Fruit fly (Drosophila melanogaster) whole organism, embryonic: ENCODE results near the gene CG10834.

ENCODE experiments used
- Atf3 ChIP-seq: fragments of 200-800 bp; sonication (Bioruptor generic); optimal IDR thresholded peaks from 3 replicates; lab custom pipeline; 2016; ENCODE audit warnings: missing biosample characterization, missing genetic modification characterization
- B-H2 ChIP-seq: fragments of 200-800 bp; sonication (Bioruptor generic); optimal IDR thresholded peaks from 2 replicates; lab custom pipeline; 2018; ENCODE audit warnings: missing biosample characterization, mild to moderate bottlenecking, missing genetic modification characterization
- CG1024 ChIP-seq: fragments of 200-800 bp; sonication (Bioruptor generic); IDR thresholded peaks from 2 replicates; pipeline ENCODE4 v1.3.6; 2022; ENCODE audit warnings: missing biosample characterization, missing genetic modification characterization
- CG10267 ChIP-seq: fragments of 200-800 bp; sonication (Bioruptor generic); optimal IDR thresholded peaks from 2 replicates; lab custom pipeline; 2018; ENCODE audit warnings: missing biosample characterization, mild to moderate bottlenecking, missing genetic modification characterization, moderate library complexity
- CG10979 ChIP-seq: fragments of 200-800 bp; sonication (Bioruptor generic); optimal IDR thresholded peaks from 2 replicates; lab custom pipeline; 2018; ENCODE audit warnings: missing biosample characterization, mild to moderate bottlenecking, missing genetic modification characterization, moderate library complexity
- CG12071 ChIP-seq: fragments of 200-800 bp; sonication (Bioruptor generic); optimal IDR thresholded peaks from 3 replicates; lab custom pipeline; 2018; ENCODE audit warnings: missing biosample characterization, mild to moderate bottlenecking, missing genetic modification characterization
- CG12236 ChIP-seq: fragments of 200-800 bp; sonication (Bioruptor generic); optimal IDR thresholded peaks from 2 replicates; lab custom pipeline; 2016; ENCODE audit warnings: missing biosample characterization, missing genetic modification characterization
- CG12391 ChIP-seq: fragments of 200-800 bp; sonication (Bioruptor generic); optimal IDR thresholded peaks from 3 replicates; lab custom pipeline; 2018; ENCODE audit warnings: missing biosample characterization, mild to moderate bottlenecking, missing genetic modification characterization, moderate library complexity
- CG13424 ChIP-seq: fragments of 200-800 bp; sonication (Bioruptor generic); optimal IDR thresholded peaks from 2 replicates; lab custom pipeline; 2019; ENCODE audit warnings: missing biosample characterization, mild to moderate bottlenecking, missing genetic modification characterization, moderate library complexity
- CG15269 ChIP-seq: fragments of 200-800 bp; sonication (Bioruptor generic); optimal IDR thresholded peaks from 2 replicates; lab custom pipeline; 2018; ENCODE audit warnings: missing biosample characterization, mild to moderate bottlenecking, missing genetic modification characterization, moderate library complexity
- CG15514 ChIP-seq: fragments of 200-800 bp; sonication (Bioruptor generic); optimal IDR thresholded peaks from 3 replicates; lab custom pipeline; 2017; ENCODE audit warnings: missing biosample characterization, missing genetic modification characterization, mild to moderate bottlenecking, moderate library complexity, missing genetic modification reagents
- CG15696 ChIP-seq: fragments of 200-800 bp; sonication (Bioruptor generic); optimal IDR thresholded peaks from 2 replicates; lab custom pipeline; 2019; ENCODE audit warnings: missing biosample characterization, mild to moderate bottlenecking, missing genetic modification characterization, moderate library complexity
- CG17568 ChIP-seq: fragments of 200-800 bp; sonication (Bioruptor generic); optimal IDR thresholded peaks from 2 replicates; lab custom pipeline; 2018; ENCODE audit warnings: missing biosample characterization, mild to moderate bottlenecking, missing genetic modification characterization, moderate library complexity
- CG1792 ChIP-seq: fragments of 200-800 bp; sonication (Bioruptor generic); optimal IDR thresholded peaks from 2 replicates; lab custom pipeline; 2016; ENCODE audit warnings: missing biosample characterization, missing genetic modification characterization
- CG2116 ChIP-seq: fragments of 200-800 bp; sonication (Bioruptor generic); optimal IDR thresholded peaks from 3 replicates; lab custom pipeline; 2018; ENCODE audit warnings: missing biosample characterization, mild to moderate bottlenecking, missing genetic modification characterization
- CG33557 ChIP-seq: fragments of 200-800 bp; sonication (Bioruptor generic); optimal IDR thresholded peaks from 2 replicates; lab custom pipeline; 2019; ENCODE audit warnings: missing biosample characterization, mild to moderate bottlenecking, missing genetic modification characterization, moderate library complexity
- CG4282 ChIP-seq: fragments of 200-800 bp; sonication (Bioruptor generic); optimal IDR thresholded peaks from 2 replicates; lab custom pipeline; 2016; ENCODE audit warnings: missing biosample characterization, missing genetic modification characterization
- CG6689 ChIP-seq: fragments of 200-800 bp; sonication (Bioruptor generic); IDR thresholded peaks from 2 replicates; pipeline ENCODE4 v1.3.6; 2022; ENCODE audit warnings: missing biosample characterization, missing genetic modification characterization
- CG8281 ChIP-seq: fragments of 200-800 bp; sonication (Bioruptor generic); optimal IDR thresholded peaks from 2 replicates; lab custom pipeline; 2018; ENCODE audit warnings: missing biosample characterization, mild to moderate bottlenecking, missing genetic modification characterization, moderate library complexity
- Chrac-16 ChIP-seq: fragments of 200-800 bp; sonication (Bioruptor generic); optimal IDR thresholded peaks from 3 replicates; lab custom pipeline; 2016; ENCODE audit warnings: missing biosample characterization, missing genetic modification characterization
- Sin3A ChIP-seq: fragments of >200 bp; optimal IDR thresholded peaks from 2 replicates; lab custom pipeline; 2018
- ap ChIP-seq: fragments of 200-800 bp; sonication (Bioruptor generic); IDR thresholded peaks from 2 replicates; pipeline ENCODE4 v1.3.6; 2022; ENCODE audit warnings: missing biosample characterization, missing genetic modification characterization
- ash1 ChIP-seq: fragments of 200-800 bp; sonication (Bioruptor generic); optimal IDR thresholded peaks from 2 replicates; lab custom pipeline; 2018; ENCODE audit warnings: missing biosample characterization, mild to moderate bottlenecking, missing genetic modification characterization
- bab2 ChIP-seq: fragments of 200-800 bp; sonication (Bioruptor generic); optimal IDR thresholded peaks from 2 replicates; lab custom pipeline; 2016; ENCODE audit warnings: missing biosample characterization, missing genetic modification characterization
- bcd ChIP-seq: fragments of 200-800 bp; sonication (Bioruptor generic); optimal IDR thresholded peaks from 2 replicates; lab custom pipeline; 2017; ENCODE audit warnings: missing biosample characterization, mild to moderate bottlenecking, missing genetic modification characterization
- bowl ChIP-seq: fragments of 200-800 bp; sonication (Bioruptor generic); IDR thresholded peaks from 2 replicates; pipeline ENCODE4 v1.3.6; 2022; ENCODE audit warnings: missing biosample characterization, missing genetic modification characterization
- chn ChIP-seq: fragments of 200-800 bp; sonication (Bioruptor generic); optimal IDR thresholded peaks from 2 replicates; lab custom pipeline; 2016; ENCODE audit warnings: missing biosample characterization, missing genetic modification characterization
- corto ChIP-seq: fragments of 200-800 bp; sonication (Bioruptor generic); optimal IDR thresholded peaks from 2 replicates; lab custom pipeline; 2016; ENCODE audit warnings: missing biosample characterization, mild to moderate bottlenecking, missing genetic modification characterization, moderate library complexity
- crc ChIP-seq: fragments of 200-800 bp; sonication (Bioruptor generic); optimal IDR thresholded peaks from 2 replicates; lab custom pipeline; 2016; ENCODE audit warnings: missing biosample characterization, missing genetic modification characterization
- ems ChIP-seq: fragments of 200-800 bp; sonication (Bioruptor generic); optimal IDR thresholded peaks from 3 replicates; lab custom pipeline; 2016; ENCODE audit warnings: missing biosample characterization, missing genetic modification characterization
- eve ChIP-seq, 2 experiments: fragments of >200 bp; optimal IDR thresholded peaks; 2 replicates each; lab custom pipeline; 2017; ENCODE audit warnings: missing biosample characterization in 2 of 2, missing genetic modification characterization in 2 of 2
- fd96Cb ChIP-seq: fragments of 200-800 bp; sonication (Bioruptor generic); optimal IDR thresholded peaks from 2 replicates; lab custom pipeline; 2018; ENCODE audit warnings: missing biosample characterization, mild to moderate bottlenecking, missing genetic modification characterization, moderate library complexity
- oc ChIP-seq: fragments of 200-800 bp; sonication (Bioruptor generic); optimal IDR thresholded peaks from 2 replicates; lab custom pipeline; 2018; ENCODE audit warnings: missing biosample characterization, mild to moderate bottlenecking, missing genetic modification characterization, moderate library complexity
- pan ChIP-seq, 4 experiments: fragments of >200 bp in 3 of 4; fragments of 200-800 bp in 1 of 4; sonication (Bioruptor generic) in 1 of 4; optimal IDR thresholded peaks in 3 of 4; IDR thresholded peaks in 1 of 4; 2 replicates each; pipeline versions ENCODE4 v1.3.6 to Lab custom; 2017 to 2022; ENCODE audit warnings: missing biosample characterization in 2 of 4, missing genetic modification characterization in 2 of 4, mixed read lengths in 1 of 4
- pum ChIP-seq: fragments of 200-800 bp; sonication (Bioruptor generic); optimal IDR thresholded peaks from 2 replicates; lab custom pipeline; 2016; ENCODE audit warnings: missing biosample characterization, missing genetic modification characterization
- pzg ChIP-seq: fragments of 200-800 bp; sonication (Bioruptor generic); optimal IDR thresholded peaks from 3 replicates; lab custom pipeline; 2018; ENCODE audit warnings: missing biosample characterization, mild to moderate bottlenecking, missing genetic modification characterization, moderate library complexity
- ranshi ChIP-seq: fragments of 200-800 bp; sonication (Bioruptor generic); IDR thresholded peaks from 2 replicates; pipeline ENCODE4 v1.3.6; 2022; ENCODE audit warnings: missing biosample characterization, missing genetic modification characterization
- salm ChIP-seq: fragments of 200-800 bp; sonication (Bioruptor generic); optimal IDR thresholded peaks from 2 replicates; lab custom pipeline; 2018; ENCODE audit warnings: missing biosample characterization, mild to moderate bottlenecking, missing genetic modification characterization
- tup ChIP-seq: fragments of 200-800 bp; sonication (Bioruptor generic); optimal IDR thresholded peaks from 2 replicates; lab custom pipeline; 2016; ENCODE audit warnings: missing biosample characterization, mild to moderate bottlenecking, missing genetic modification characterization, moderate library complexity
- unpg ChIP-seq: fragments of 200-800 bp; sonication (Bioruptor generic); optimal IDR thresholded peaks from 3 replicates; lab custom pipeline; 2018; ENCODE audit warnings: missing biosample characterization, mild to moderate bottlenecking, missing genetic modification characterization, moderate library complexity

CG10834 gene

DNA sequence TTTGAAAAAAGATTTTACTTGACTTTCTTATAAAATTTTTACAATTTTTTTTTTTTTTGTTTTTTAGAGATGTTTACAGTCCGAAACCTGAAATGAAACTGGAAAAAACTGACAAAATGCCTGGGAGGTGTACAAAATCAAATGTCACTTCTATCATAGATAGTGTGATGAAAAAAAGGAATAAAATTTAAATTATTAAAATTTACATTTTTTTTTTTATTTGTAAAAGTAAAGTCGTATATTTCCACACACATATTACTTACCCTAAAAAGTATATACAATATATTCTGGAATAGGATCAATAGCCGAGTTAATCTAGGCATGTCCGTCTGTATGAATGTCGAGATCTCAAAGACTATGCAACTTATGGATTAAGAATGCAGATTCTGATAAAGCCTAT is 1.7 kb downstream of the CG10834 start, which contains the start of gene CG15219:
Gene CG15219 (minus strand): TSS at position 101 of the 400 bp plus-strand sequence.
- TF ChIP-seq fd96Cb (tag; lab: Kevin White, UChicago) (no peak), CG4282 (GFP tag; lab: Kevin White, UChicago) (no peak), tup (GFP tag; lab: Kevin White, UChicago) (no peak), pan (optimal IDR thresholded peaks at IDR 0.05; lab: Kevin White, UChicago) (no peak), pan (GFP tag; optimal IDR thresholded peaks at IDR 0.05 in 1 of 2, IDR thresholded peaks at IDR 0.05 in 1 of 2) (no peak), CG2116 (GFP tag; lab: Kevin White, UChicago) (no peak), Chrac-16 (no peak), CG12071 (GFP tag; lab: Kevin White, UChicago) (no peak), salm (tag; lab: Kevin White, UChicago) (no peak)

DNA sequence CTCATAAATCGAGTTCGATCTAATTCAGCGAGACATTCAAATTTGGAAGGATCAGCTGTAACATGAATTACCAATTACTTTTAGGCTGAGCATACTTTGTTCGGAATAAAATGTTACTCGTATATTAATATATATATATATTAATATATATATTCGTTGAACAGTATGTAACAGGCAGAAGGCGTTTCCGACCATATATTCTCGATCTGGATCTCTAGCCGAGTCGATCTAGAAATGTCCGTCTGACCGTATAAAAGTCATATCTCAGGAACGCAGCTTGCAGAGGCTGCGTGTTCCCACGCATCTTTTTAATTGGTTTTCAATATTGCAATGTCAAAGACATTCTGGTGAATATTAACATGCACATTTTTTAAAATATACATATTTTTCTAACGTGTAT is 2.8 kb downstream of the CG10834 start, which contains the start of gene tplus3b:
Gene tplus3b (minus strand): TSS at position 101 of the 400 bp plus-strand sequence.
- TF ChIP-seq ems (GFP tag; lab: Kevin White, UChicago) (no peak), CG1024 (GFP tag; lab: Robert Waterston, UW) (no peak), unpg (GFP tag; lab: Kevin White, UChicago) (no peak), corto (GFP tag; lab: Kevin White, UChicago) (no peak), CG10267 (tag; lab: Kevin White, UChicago) (no peak), CG33557 (GFP tag; lab: Kevin White, UChicago) (no peak), CG13424 (tag; lab: Kevin White, UChicago) (no peak), Chrac-16 (no peak), ranshi (GFP tag; lab: Robert Waterston, UW) (no peak), CG8281 (tag; lab: Kevin White, UChicago) (no peak), chn (no peak), CG6689 (GFP tag; lab: Robert Waterston, UW) (no peak), eve (GFP tag; optimal IDR thresholded peaks at IDR 0.05; lab: Kevin White, UChicago) (no peak), oc (tag; lab: Kevin White, UChicago) (no peak), CG2116 (GFP tag; lab: Kevin White, UChicago) (no peak), CG10979 (no peak), ap (no peak)
- TF ChIP-seq, all 482 proteins: peak for 0

DNA sequence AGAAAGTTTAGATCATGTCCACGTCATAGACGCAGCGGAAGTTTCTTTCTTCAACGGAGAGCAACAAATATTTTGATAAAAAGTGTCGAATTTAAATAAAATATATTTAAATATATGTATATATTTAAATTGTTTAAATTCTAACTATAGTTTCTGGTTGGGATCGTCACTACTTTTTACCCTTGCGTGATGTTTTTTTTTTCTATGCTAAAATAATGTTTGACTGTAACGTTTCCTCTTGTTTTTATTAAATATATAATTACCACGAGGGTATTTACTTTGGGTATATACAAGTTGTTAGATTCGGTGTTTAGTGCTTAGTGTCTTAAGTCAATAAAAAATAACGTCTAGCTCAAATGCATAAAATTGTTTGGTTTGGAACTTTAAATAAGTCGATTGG is 27.8 kb downstream of the CG10834 start, which contains the start of gene ttm3:
Gene ttm3 (plus strand): TSS at position 301 of the 400 bp plus-strand sequence.
- no peak for TF ChIP-seq CG17568 (GFP tag; lab: Kevin White, UChicago)
- TF ChIP-seq CG15269 = no peak
- no peak for TF ChIP-seq CG15514 (GFP tag; lab: Kevin White, UChicago)
- TF ChIP-seq bab2 = no peak
- TF ChIP-seq crc (GFP tag; lab: Kevin White, UChicago) = no peak
- no peak for TF ChIP-seq CG13424 (tag; lab: Kevin White, UChicago)

DNA sequence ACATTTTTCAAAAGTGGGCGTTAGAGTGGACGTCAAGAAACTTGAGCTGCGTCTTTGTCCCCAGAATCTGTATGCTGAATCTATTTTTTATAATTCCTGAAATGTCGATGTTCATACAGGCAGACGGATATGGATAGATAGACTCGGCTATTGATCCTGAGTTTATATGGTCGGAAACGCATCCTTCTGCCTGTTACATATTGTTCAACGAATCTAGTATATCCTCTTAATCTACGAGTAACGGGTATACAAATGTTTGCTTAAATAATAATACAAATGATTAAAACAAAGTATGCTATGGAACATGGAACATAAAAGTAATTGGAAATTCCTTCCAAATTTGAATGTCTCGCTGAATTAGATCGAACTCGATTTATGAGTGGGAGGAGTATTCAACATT is 36.3 kb downstream of the CG10834 start, which contains the start of gene tplus3a:
Gene tplus3a (plus strand): TSS at position 301 of the 400 bp plus-strand sequence.
- TF ChIP-seq bcd (GFP tag; lab: Kevin White, UChicago) = no peak
- TF ChIP-seq CG10267 (tag; lab: Kevin White, UChicago) = no peak
- no peak for TF ChIP-seq Atf3 (GFP tag; lab: Kevin White, UChicago)
- no peak for TF ChIP-seq CG12236 (GFP tag; lab: Kevin White, UChicago)
- no peak for TF ChIP-seq CG15696 (tag; lab: Kevin White, UChicago)
- no peak for TF ChIP-seq CG1792 (GFP tag; lab: Kevin White, UChicago)
- no peak for TF ChIP-seq pzg (GFP tag; lab: Kevin White, UChicago)
- TF ChIP-seq Sin3A (lab: Kevin White, UChicago) = no peak
- TF ChIP-seq CG12391 (tag; lab: Kevin White, UChicago) = no peak
- no peak for TF ChIP-seq pum
- TF ChIP-seq B-H2 = no peak
- TF ChIP-seq bowl (GFP tag; lab: Robert Waterston, UW) = no peak
- no peak for TF ChIP-seq ash1 (GFP tag; lab: Kevin White, UChicago)
